Worm (Caenorhabditis elegans): ENCODE data around the gene K07D4.4.

DNA sequence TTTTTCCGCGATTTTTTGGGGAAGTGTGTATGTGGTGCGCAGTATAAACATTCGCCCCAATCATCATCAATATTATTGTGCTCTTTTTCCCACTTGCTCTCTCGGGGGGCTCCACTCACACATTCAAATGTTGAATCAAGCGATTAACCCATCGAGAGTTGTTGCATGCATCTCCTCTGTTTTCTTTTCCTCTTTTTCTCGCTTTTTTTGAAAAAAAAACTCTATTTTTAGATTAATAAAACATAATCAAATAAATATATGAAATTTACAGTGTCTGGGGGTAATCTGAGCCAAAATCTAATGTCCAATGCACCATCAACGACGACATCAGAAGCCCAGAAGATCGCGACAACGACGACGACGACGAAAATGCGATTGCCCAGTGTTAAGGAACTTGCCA, 27.6 kb downstream of the K07D4.4 start, which contains the start of gene ephx-1:
- TF ChIP-seq ama-1 (optimal IDR thresholded peaks at IDR 0.05) (no peak), K09A11.1 (tag; optimal IDR thresholded peaks at IDR 0.05; ENCODE audit: insufficient read depth) (no peak), sox-4 (tag; optimal IDR thresholded peaks at IDR 0.05) (no peak), nhr-11 (tag; optimal IDR thresholded peaks at IDR 0.05) (no peak), unc-55 (GFP tag; optimal IDR thresholded peaks at IDR 0.05) (no peak), C38D4.7 (GFP tag; optimal IDR thresholded peaks at IDR 0.05) (no peak), pqm-1 (tag; optimal IDR thresholded peaks at IDR 0.05) (no peak)

Data from whole organism, late embryonic.